Fruit fly (Drosophila melanogaster) whole organism, wandering third instar larva: ENCODE data around the gene Kots.

ENCODE experiments used
- Abd-B ChIP-seq: fragments of >200 bp; optimal IDR thresholded peaks from 2 replicates; lab custom pipeline; 2017; ENCODE audit warnings: missing biosample characterization, missing genetic modification characterization
- CG32264 ChIP-seq: fragments of 200-800 bp; sonication (Bioruptor generic); optimal IDR thresholded peaks from 2 replicates; lab custom pipeline; 2016; ENCODE audit warnings: missing biosample characterization, missing genetic modification characterization
- CG9705 ChIP-seq: fragments of 200-800 bp; sonication (Bioruptor generic); optimal IDR thresholded peaks from 2 replicates; lab custom pipeline; 2018; ENCODE audit warnings: missing biosample characterization, mild to moderate bottlenecking, missing genetic modification characterization
- CrebA ChIP-seq: fragments of 200-800 bp; sonication (Bioruptor generic); optimal IDR thresholded peaks from 2 replicates; lab custom pipeline; 2016; ENCODE audit warnings: missing biosample characterization, mild to moderate bottlenecking, missing genetic modification characterization, borderline replicate concordance
- Dfd ChIP-seq: fragments of >200 bp; optimal IDR thresholded peaks from 2 replicates; lab custom pipeline; 2017; ENCODE audit warnings: missing biosample characterization, missing genetic modification characterization
- Dif ChIP-seq: fragments of 200-275, 200-300 bp; sonication (Bioruptor generic); optimal IDR thresholded peaks from 2 replicates; lab custom pipeline; 2018; ENCODE audit warnings: missing biosample characterization, missing genetic modification characterization; ENCODE audit not compliant: partially characterized antibody
- GATAd ChIP-seq: sonication (Bioruptor generic); optimal IDR thresholded peaks from 2 replicates; lab custom pipeline; 2016; ENCODE audit warnings: missing biosample characterization, missing genetic modification characterization
- HLH106 ChIP-seq: fragments of 200-800 bp; optimal IDR thresholded peaks from 3 replicates; lab custom pipeline; 2019; ENCODE audit warnings: missing biosample characterization, mild to moderate bottlenecking, missing genetic modification characterization, moderate library complexity
- Hnf4 ChIP-seq: fragments of 200-800 bp; sonication (Bioruptor generic); optimal IDR thresholded peaks from 2 replicates; lab custom pipeline; 2016; ENCODE audit warnings: missing biosample characterization, mild to moderate bottlenecking, missing genetic modification characterization
- Hr78 ChIP-seq: fragments of >200 bp; optimal IDR thresholded peaks from 2 replicates; lab custom pipeline; 2017; ENCODE audit warnings: missing biosample characterization, missing genetic modification characterization
- Hr83 ChIP-seq: fragments of 200-300 bp; sonication (Bioruptor generic); optimal IDR thresholded peaks from 2 replicates; lab custom pipeline; 2016; ENCODE audit warnings: missing biosample characterization, mild to moderate bottlenecking, missing genetic modification characterization, moderate library complexity; ENCODE audit not compliant: poor library complexity, severe bottlenecking
- Jra ChIP-seq: sonication (Bioruptor generic); optimal IDR thresholded peaks from 2 replicates; lab custom pipeline; 2016; ENCODE audit warnings: missing biosample characterization, missing genetic modification characterization
- Mio ChIP-seq: sonication (Bioruptor generic); optimal IDR thresholded peaks from 2 replicates; lab custom pipeline; 2016; ENCODE audit warnings: missing biosample characterization, missing genetic modification characterization
- Myc ChIP-seq: fragments of >200 bp; optimal IDR thresholded peaks from 2 replicates; lab custom pipeline; 2017
- N ChIP-seq: fragments of >200 bp; optimal IDR thresholded peaks from 2 replicates; lab custom pipeline; 2018; ENCODE audit warnings: missing biosample characterization, missing external identifiers, missing genetic modification characterization
- OdsH ChIP-seq: fragments of 200-800 bp; sonication (Bioruptor generic); optimal IDR thresholded peaks from 2 replicates; lab custom pipeline; 2016; ENCODE audit warnings: missing biosample characterization, mild to moderate bottlenecking, missing genetic modification characterization
- Rel ChIP-seq, 2 experiments: fragments of 200-800 bp; sonication (Bioruptor generic) in 1 of 2; optimal IDR thresholded peaks; 2 replicates in 1 of 2; 3 replicates in 1 of 2; lab custom pipeline; 2016 to 2019; ENCODE audit warnings: mild to moderate bottlenecking in 2 of 2, missing biosample characterization in 2 of 2, missing genetic modification characterization in 2 of 2, moderate library complexity in 1 of 2
- Sp1 ChIP-seq: fragments of 200-800 bp; sonication (Bioruptor generic); optimal IDR thresholded peaks from 3 replicates; lab custom pipeline; 2019; ENCODE audit warnings: missing biosample characterization, mild to moderate bottlenecking, missing genetic modification characterization, moderate library complexity
- Vsx2 ChIP-seq: fragments of 200-300, 225-300 bp; sonication (Bioruptor generic); optimal IDR thresholded peaks from 2 replicates; lab custom pipeline; 2018; ENCODE audit warnings: missing biosample characterization, missing genetic modification characterization; ENCODE audit not compliant: partially characterized antibody
- br ChIP-seq: fragments of 200-800 bp; sonication (Bioruptor generic); optimal IDR thresholded peaks from 2 replicates; lab custom pipeline; 2016; ENCODE audit warnings: missing biosample characterization, missing genetic modification characterization
- brk ChIP-seq: fragments of 200-800 bp; sonication (Bioruptor generic); optimal IDR thresholded peaks from 2 replicates; lab custom pipeline; 2016; ENCODE audit warnings: missing biosample characterization, mild to moderate bottlenecking, missing genetic modification characterization
- dl ChIP-seq, 2 experiments: fragments of 175-275, 200-275 bp in 1 of 2; fragments of 200-275 bp in 1 of 2; sonication (Bioruptor generic); optimal IDR thresholded peaks; lab custom pipeline; 2018; ENCODE audit warnings: mild to moderate bottlenecking in 2 of 2, missing biosample characterization in 2 of 2, missing genetic modification characterization in 2 of 2, moderate library complexity in 2 of 2; ENCODE audit not compliant: partially characterized antibody in 2 of 2, insufficient read depth in 1 of 2
- dmrt93B ChIP-seq: fragments of 200-800 bp; sonication (Bioruptor generic); optimal IDR thresholded peaks from 2 replicates; lab custom pipeline; 2018; ENCODE audit warnings: missing biosample characterization, mild to moderate bottlenecking, missing genetic modification characterization
- dsf ChIP-seq: sonication (Bioruptor generic); optimal IDR thresholded peaks from 2 replicates; lab custom pipeline; 2016; ENCODE audit warnings: missing biosample characterization, missing genetic modification characterization, borderline replicate concordance
- ey ChIP-seq: fragments of 200-800 bp; sonication (Bioruptor generic); optimal IDR thresholded peaks from 2 replicates; lab custom pipeline; 2016; ENCODE audit warnings: missing biosample characterization, missing genetic modification characterization
- foxo ChIP-seq, 2 experiments: fragments of 200-800 bp; sonication (Bioruptor generic); optimal IDR thresholded peaks; 2 replicates in 1 of 2; 3 replicates in 1 of 2; lab custom pipeline; 2016 to 2017; ENCODE audit warnings: missing biosample characterization in 2 of 2, missing genetic modification characterization in 2 of 2
- fru ChIP-seq: fragments of 200-800 bp; sonication (Bioruptor generic); optimal IDR thresholded peaks from 3 replicates; lab custom pipeline; 2016; ENCODE audit warnings: missing biosample characterization, mild to moderate bottlenecking, missing genetic modification characterization
- h ChIP-seq: fragments of 200-800 bp; sonication (Bioruptor generic); optimal IDR thresholded peaks from 3 replicates; lab custom pipeline; 2016; ENCODE audit warnings: missing biosample characterization, mild to moderate bottlenecking, missing genetic modification characterization
- jim ChIP-seq: fragments of 175-275, 200-325 bp; sonication (Bioruptor generic); optimal IDR thresholded peaks from 2 replicates; lab custom pipeline; 2016; ENCODE audit warnings: missing biosample characterization, mild to moderate bottlenecking, missing genetic modification characterization
- lola ChIP-seq: fragments of >200 bp; optimal IDR thresholded peaks from 2 replicates; lab custom pipeline; 2017; ENCODE audit warnings: missing biosample characterization, missing genetic modification characterization
- pan ChIP-seq: fragments of >200 bp; optimal IDR thresholded peaks from 2 replicates; lab custom pipeline; 2017
- psq ChIP-seq: fragments of 200-800 bp; sonication (Bioruptor generic); optimal IDR thresholded peaks from 3 replicates; lab custom pipeline; 2017; ENCODE audit warnings: missing biosample characterization, mild to moderate bottlenecking, missing genetic modification characterization, moderate library complexity
- rgr ChIP-seq: fragments of 200-800 bp; sonication (Bioruptor generic); optimal IDR thresholded peaks from 3 replicates; lab custom pipeline; 2016; ENCODE audit warnings: missing biosample characterization, mild to moderate bottlenecking, missing genetic modification characterization
- sage ChIP-seq: fragments of 200-800 bp; sonication (Bioruptor generic); optimal IDR thresholded peaks from 2 replicates; lab custom pipeline; 2016; ENCODE audit warnings: missing biosample characterization, mild to moderate bottlenecking, missing genetic modification characterization
- sv ChIP-seq: fragments of 200-800 bp; sonication (Bioruptor generic); optimal IDR thresholded peaks from 3 replicates; lab custom pipeline; 2016; ENCODE audit warnings: missing biosample characterization, missing genetic modification characterization
- tai ChIP-seq: sonication (Bioruptor generic); optimal IDR thresholded peaks from 2 replicates; lab custom pipeline; 2016; ENCODE audit warnings: missing biosample characterization, missing genetic modification characterization
- usp ChIP-seq: fragments of >200 bp; optimal IDR thresholded peaks from 2 replicates; lab custom pipeline; 2017; ENCODE audit warnings: missing biosample characterization, missing genetic modification characterization
- woc ChIP-seq: sonication (Bioruptor generic); optimal IDR thresholded peaks from 2 replicates; lab custom pipeline; 2016; ENCODE audit warnings: missing biosample characterization, mild to moderate bottlenecking, missing genetic modification characterization

Gene Kots

DNA sequence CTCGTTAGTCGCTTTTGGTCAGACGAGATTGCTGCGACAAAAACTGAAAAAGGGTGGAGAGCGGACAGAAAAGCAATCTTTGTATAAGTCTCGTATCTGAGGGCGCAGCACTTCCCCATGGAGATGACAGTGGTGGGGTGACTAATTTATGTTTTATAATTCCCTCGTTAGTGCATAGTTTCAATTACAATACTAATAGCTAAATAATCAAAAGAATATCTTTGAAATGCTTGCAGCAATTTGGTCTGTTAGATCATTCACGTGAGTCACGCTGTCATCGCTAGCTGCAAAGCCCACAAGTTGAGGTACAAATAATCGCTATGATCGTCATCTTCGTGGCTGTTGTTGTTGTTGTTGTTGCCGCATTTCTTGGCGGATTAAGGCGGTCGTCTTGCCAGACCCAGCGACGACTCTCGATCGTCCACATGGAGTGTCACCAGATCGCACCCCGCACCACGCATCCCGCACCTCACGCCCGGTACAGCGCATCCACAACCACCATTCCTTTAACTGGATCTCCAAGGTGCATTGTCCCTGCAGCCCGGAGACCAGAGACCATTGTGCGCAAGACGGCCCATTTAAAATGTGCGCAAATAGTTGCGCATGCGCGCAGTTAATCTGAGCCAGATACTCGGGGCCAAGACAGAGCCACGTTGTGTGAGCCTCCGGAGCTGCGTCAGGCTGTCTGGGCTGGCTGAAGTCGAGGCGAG is 42.0 kb downstream of the Kots start:
- TF ChIP-seq Rel (GFP tag; optimal IDR thresholded peaks at IDR 0.05; lab: Kevin White, UChicago): no peak
- TF ChIP-seq Rel (tag; optimal IDR thresholded peaks at IDR 0.05; lab: Kevin White, UChicago): peak; percentile 52
- peak; percentile 89 for TF ChIP-seq h (GFP tag; lab: Kevin White, UChicago)
- no peak for TF ChIP-seq Hr83 (GFP tag; lab: Kevin White, UChicago)
- TF ChIP-seq Myc: no peak
- TF ChIP-seq Hr78 (GFP tag; lab: Kevin White, UChicago): no peak
- TF ChIP-seq dmrt93B (GFP tag; lab: Kevin White, UChicago): peak; percentile 76
- TF ChIP-seq dsf (GFP tag; lab: Kevin White, UChicago): no peak
- no peak for TF ChIP-seq Mio (GFP tag; lab: Kevin White, UChicago)
- peak; percentile 63 for TF ChIP-seq psq
- no peak for TF ChIP-seq brk
- no peak for TF ChIP-seq Vsx2 (GFP tag; lab: Kevin White, UChicago)
- TF ChIP-seq Abd-B (GFP tag; lab: Kevin White, UChicago): no peak
- peak; percentile 84 for TF ChIP-seq OdsH (GFP tag; lab: Kevin White, UChicago)
- TF ChIP-seq sv (GFP tag; lab: Kevin White, UChicago): no peak
- TF ChIP-seq GATAd (GFP tag; lab: Kevin White, UChicago): no peak
- peak; percentile 77 for TF ChIP-seq rgr (GFP tag; lab: Kevin White, UChicago)
- TF ChIP-seq lola (GFP tag; lab: Kevin White, UChicago): no peak
- TF ChIP-seq N (GFP tag; lab: Kevin White, UChicago): no peak
- TF ChIP-seq dl (GFP tag; optimal IDR thresholded peaks at IDR 0.05; lab: Kevin White, UChicago; ENCODE audit: insufficient read depth in 1 of 2, partially characterized antibody in 2 of 2): no peak
- no peak for TF ChIP-seq jim (GFP tag; lab: Kevin White, UChicago)
- no peak for TF ChIP-seq usp (GFP tag; lab: Kevin White, UChicago)
- peak; percentile 64 for TF ChIP-seq tai (GFP tag; lab: Kevin White, UChicago)
- TF ChIP-seq fru (GFP tag; lab: Kevin White, UChicago): peak; percentile 77
- TF ChIP-seq sage (GFP tag; lab: Kevin White, UChicago): peak; percentile 80
- peak; percentile 80 for TF ChIP-seq Sp1 (GFP tag; lab: Kevin White, UChicago)
- TF ChIP-seq foxo (GFP tag; optimal IDR thresholded peaks at IDR 0.05; lab: Kevin White, UChicago): peak in 1 of 2 experiments; percentile 81
- no peak for TF ChIP-seq CG32264 (GFP tag; lab: Kevin White, UChicago)
- TF ChIP-seq br (GFP tag; lab: Kevin White, UChicago): peak; percentile 66
- no peak for TF ChIP-seq CrebA (GFP tag; lab: Kevin White, UChicago)
- TF ChIP-seq HLH106 (tag; lab: Kevin White, UChicago): peak; percentile 82
- no peak for TF ChIP-seq pan (lab: Kevin White, UChicago)
- peak; percentile 83 for TF ChIP-seq CG9705 (GFP tag; lab: Kevin White, UChicago)
- no peak for TF ChIP-seq Dif (GFP tag; lab: Kevin White, UChicago)
- peak; percentile 87 for TF ChIP-seq ey (GFP tag; lab: Kevin White, UChicago)
- peak; percentile 77 for TF ChIP-seq woc (GFP tag; lab: Kevin White, UChicago)
- TF ChIP-seq Jra (GFP tag; lab: Kevin White, UChicago): peak; percentile 31
- TF ChIP-seq Dfd (GFP tag; lab: Kevin White, UChicago): no peak
- peak; percentile 70 for TF ChIP-seq Hnf4 (GFP tag; lab: Kevin White, UChicago)

DNA sequence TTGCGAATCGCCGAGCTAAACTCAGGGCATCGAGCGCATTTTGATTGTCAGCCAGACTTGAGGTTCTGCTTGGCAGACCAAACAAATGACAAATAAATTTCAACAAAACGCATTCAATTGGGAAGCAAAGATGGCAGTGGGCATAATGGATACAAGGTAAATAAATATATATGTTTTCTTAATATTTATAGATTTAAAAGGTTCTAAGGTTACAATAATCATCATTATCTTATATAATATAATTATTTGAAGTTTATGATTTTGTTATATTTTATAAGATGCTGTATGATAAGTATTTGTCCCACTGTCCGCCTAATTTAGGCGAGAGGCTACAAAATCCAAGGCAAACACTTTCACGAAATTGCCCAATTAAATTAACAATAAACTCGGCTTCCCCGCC is 45.9 kb downstream of the Kots start:
- TF ChIP-seq sage (GFP tag; lab: Kevin White, UChicago): no peak
- peak; percentile 27 for TF ChIP-seq rgr (GFP tag; lab: Kevin White, UChicago)
- TF ChIP-seq, all 38 proteins: peak for 1
